Worm (Caenorhabditis elegans) whole organism, L3 larva: ENCODE data around the gene tbb-2.
A peak's percentile ranks its signal among the peaks of the same experiment; 100 is the strongest.

Experiments
- R02D3.7 ChIP-seq: fragments of 150-350 bp; optimal IDR thresholded peaks from 2 replicates; lab custom pipeline; 2014; ENCODE audit warnings: missing biosample characterization, missing genetic modification characterization
- ama-1 ChIP-seq: fragments of 150-350 bp; optimal IDR thresholded peaks from 2 replicates; lab custom pipeline; 2018
- ceh-16 ChIP-seq: sonication (generic microtip); optimal IDR thresholded peaks from 2 replicates; lab custom pipeline; 2017; ENCODE audit warnings: missing biosample characterization, missing genetic modification characterization
- ceh-82 ChIP-seq: fragments of 150-350 bp; optimal IDR thresholded peaks from 2 replicates; lab custom pipeline; 2014; ENCODE audit warnings: missing biosample characterization, missing genetic modification characterization
- ceh-9 ChIP-seq: sonication (generic microtip); optimal IDR thresholded peaks from 2 replicates; lab custom pipeline; 2018; ENCODE audit warnings: missing biosample characterization, missing genetic modification characterization
- elt-2 ChIP-seq: sonication (generic microtip); optimal IDR thresholded peaks from 2 replicates; lab custom pipeline; 2016; ENCODE audit warnings: missing genetic modification reagents, mild to moderate bottlenecking, missing genetic modification characterization, missing compliant biosample characterization
- fkh-10 ChIP-seq: sonication (generic microtip); optimal IDR thresholded peaks from 2 replicates; lab custom pipeline; 2017; ENCODE audit warnings: missing biosample characterization, missing genetic modification reagents, missing genetic modification characterization
- nhr-25 ChIP-seq: sonication (generic microtip); optimal IDR thresholded peaks from 2 replicates; lab custom pipeline; 2017; ENCODE audit warnings: missing biosample characterization, missing genetic modification characterization
- nhr-76 ChIP-seq: fragments of 150-350 bp; sonication (generic microtip); optimal IDR thresholded peaks from 5 replicates; lab custom pipeline; 2014; ENCODE audit warnings: missing biosample characterization, missing genetic modification characterization
- pqm-1 ChIP-seq: fragments of 150-350 bp; optimal IDR thresholded peaks from 2 replicates; lab custom pipeline; 2017; ENCODE audit warnings: missing biosample characterization, missing genetic modification characterization, inconsistent platforms
- snpc-4 ChIP-seq: fragments of 150-350 bp; optimal IDR thresholded peaks from 2 replicates; lab custom pipeline; 2014; ENCODE audit warnings: missing biosample characterization, missing genetic modification characterization
- unc-62 ChIP-seq: fragments of 150-350 bp; sonication (generic microtip); optimal IDR thresholded peaks from 4 replicates; lab custom pipeline; 2014; ENCODE audit warnings: missing biosample characterization, missing genetic modification reagents, missing genetic modification characterization
- ztf-4 ChIP-seq: fragments of 150-350 bp; optimal IDR thresholded peaks from 2 replicates; lab custom pipeline; 2014; ENCODE audit warnings: missing biosample characterization, missing genetic modification characterization

ce11 chrIII:4019801-4020200, 2.4 kb upstream of the tbb-2 start, which contains the start of gene snpc-3.4:
- TF ChIP-seq elt-2 (tag; lab: Kevin White, UChicago) (no peak), ceh-9 (no peak), ztf-4 (tag; lab: Kevin White, UChicago) (no peak), nhr-76 (no peak), nhr-25 (peak; percentile 68), unc-62 (GFP tag; lab: Kevin White, UChicago) (no peak), snpc-4 (tag; lab: Kevin White, UChicago) (peak; percentile 53), ama-1 (no peak), ceh-82 (tag; lab: Kevin White, UChicago) (no peak), fkh-10 (GFP tag; lab: Kevin White, UChicago) (no peak), pqm-1 (tag; lab: Kevin White, UChicago) (no peak), ceh-16 (tag; lab: Kevin White, UChicago) (no peak), R02D3.7 (no peak)
